Worm (Caenorhabditis elegans) whole organism, young adult: ENCODE measurements around the gene hrg-2.
A peak's percentile ranks its signal among the peaks of the same experiment; 100 is the strongest.

Source experiments
- B0035.1 ChIP-seq: sonication (generic microtip); optimal IDR thresholded peaks from 2 replicates; lab custom pipeline; 2016; ENCODE audit warnings: missing genetic modification characterization, mild to moderate bottlenecking, missing compliant biosample characterization, missing genotype, missing genetic modification reagents
- F39B2.1 ChIP-seq: fragments of 200-800 bp; sonication (Bioruptor generic); IDR thresholded peaks from 2 replicates; pipeline ENCODE4 v1.3.6; 2022; ENCODE audit warnings: missing genetic modification reagents, missing genetic modification characterization, missing compliant biosample characterization
- F49E8.2 ChIP-seq: sonication (generic microtip); optimal IDR thresholded peaks from 3 replicates; lab custom pipeline; 2017; ENCODE audit warnings: missing genetic modification characterization, mild to moderate bottlenecking, missing compliant biosample characterization, antibody characterized with exemption, moderate library complexity; ENCODE audit not compliant: insufficient read depth
- F55B11.4 ChIP-seq: sonication (generic microtip); optimal IDR thresholded peaks from 2 replicates; lab custom pipeline; 2016; ENCODE audit warnings: missing compliant biosample characterization, missing genetic modification characterization, borderline replicate concordance; ENCODE audit not compliant: insufficient read depth
- F57A8.1 ChIP-seq: fragments of 200-800 bp; sonication (Bioruptor generic); optimal IDR thresholded peaks from 2 replicates; lab custom pipeline; 2018; ENCODE audit warnings: mild to moderate bottlenecking, missing genetic modification characterization, moderate library complexity, missing compliant biosample characterization
- T07F8.4 ChIP-seq: sonication (generic microtip); optimal IDR thresholded peaks from 2 replicates; lab custom pipeline; 2016; ENCODE audit warnings: mild to moderate bottlenecking, missing genetic modification characterization, moderate library complexity, missing compliant biosample characterization
- T26A5.8 ChIP-seq: sonication (generic microtip); optimal IDR thresholded peaks from 2 replicates; lab custom pipeline; 2016; ENCODE audit warnings: missing genetic modification characterization, missing compliant biosample characterization
- Y53F4B.3 ChIP-seq: fragments of 200-800 bp; sonication (Bioruptor generic); IDR thresholded peaks from 2 replicates; pipeline ENCODE4 v1.3.6; 2022; ENCODE audit warnings: missing genetic modification reagents, missing genetic modification characterization, missing compliant biosample characterization
- Y67H2A.10 ChIP-seq: fragments of 200-800 bp; sonication (Bioruptor generic); conservative IDR thresholded peaks from 2 replicates; pipeline ENCODE4 v1.3.6; 2022; ENCODE audit warnings: missing genetic modification reagents, missing genetic modification characterization, missing compliant biosample characterization
- Y79H2A.3 ChIP-seq: fragments of 200-800 bp; sonication (Bioruptor generic); conservative IDR thresholded peaks from 2 replicates; pipeline ENCODE4 v1.3.6; 2022; ENCODE audit warnings: missing genetic modification reagents, missing genetic modification characterization, missing compliant biosample characterization
- aptf-3 ChIP-seq: fragments of 200-800 bp; sonication (Bioruptor generic); IDR thresholded peaks from 2 replicates; pipeline ENCODE4 v1.3.6; 2022; ENCODE audit warnings: missing genetic modification characterization, missing compliant biosample characterization
- ccch-3 ChIP-seq: fragments of 200-800 bp; sonication (Bioruptor generic); optimal IDR thresholded peaks from 2 replicates; lab custom pipeline; 2018; ENCODE audit warnings: mild to moderate bottlenecking, missing genetic modification characterization, missing compliant biosample characterization
- cebp-2 ChIP-seq: fragments of 200-800 bp; sonication (Bioruptor generic); IDR thresholded peaks from 2 replicates; pipeline ENCODE4 v1.3.6; 2022; ENCODE audit warnings: missing genetic modification characterization, missing compliant biosample characterization
- dpff-1 ChIP-seq: sonication (generic microtip); optimal IDR thresholded peaks from 2 replicates; lab custom pipeline; 2017; ENCODE audit warnings: mild to moderate bottlenecking, missing genetic modification characterization, missing compliant biosample characterization
- dpl-1 ChIP-seq: fragments of 150-350 bp; optimal IDR thresholded peaks from 2 replicates; lab custom pipeline; 2014; ENCODE audit warnings: missing biosample characterization, missing genetic modification reagents, missing genetic modification characterization
- egrh-3 ChIP-seq: fragments of 200-800 bp; sonication (Bioruptor generic); IDR thresholded peaks from 2 replicates; pipeline ENCODE4 v1.3.6; 2022; ENCODE audit warnings: missing genetic modification reagents, missing genetic modification characterization, missing compliant biosample characterization
- ets-4 ChIP-seq: fragments of 200-800 bp; sonication (Bioruptor generic); optimal IDR thresholded peaks from 2 replicates; lab custom pipeline; 2018; ENCODE audit warnings: mild to moderate bottlenecking, missing genetic modification characterization, missing compliant biosample characterization
- fkh-3 ChIP-seq: sonication (generic microtip); optimal IDR thresholded peaks from 2 replicates; lab custom pipeline; 2016; ENCODE audit warnings: mild to moderate bottlenecking, missing genetic modification characterization, missing compliant biosample characterization
- gei-17 ChIP-seq: fragments of 200-800 bp; sonication (Bioruptor generic); optimal IDR thresholded peaks from 2 replicates; lab custom pipeline; 2018; ENCODE audit warnings: mild to moderate bottlenecking, missing genetic modification characterization, missing compliant biosample characterization
- hmg-20 ChIP-seq: fragments of 200-800 bp; sonication (Bioruptor generic); IDR thresholded peaks from 2 replicates; pipeline ENCODE4 v1.3.6; 2022; ENCODE audit warnings: missing genetic modification reagents, missing genetic modification characterization, missing compliant biosample characterization
- let-526 ChIP-seq: fragments of 200-800 bp; sonication (Bioruptor generic); IDR thresholded peaks from 2 replicates; pipeline ENCODE4 v1.3.6; 2022; ENCODE audit warnings: missing genetic modification reagents, missing genetic modification characterization, missing compliant biosample characterization
- lir-1 ChIP-seq: fragments of 200-800 bp; sonication (Bioruptor generic); conservative IDR thresholded peaks from 2 replicates; pipeline ENCODE4 v1.3.6; 2022; ENCODE audit warnings: missing genetic modification reagents, missing genetic modification characterization, missing compliant biosample characterization
- lsy-27 ChIP-seq: sonication (generic microtip); optimal IDR thresholded peaks from 2 replicates; lab custom pipeline; 2017; ENCODE audit warnings: missing genetic modification characterization, mild to moderate bottlenecking, missing compliant biosample characterization, antibody characterized with exemption, missing genotype, borderline replicate concordance; ENCODE audit not compliant: insufficient read depth
- nfya-2 ChIP-seq: fragments of 200-800 bp; sonication (Bioruptor generic); IDR thresholded peaks from 2 replicates; pipeline ENCODE4 v1.3.6; 2022; ENCODE audit warnings: missing genetic modification reagents, missing genetic modification characterization, missing compliant biosample characterization
- rcor-1 ChIP-seq: fragments of 200-800 bp; sonication (Bioruptor generic); IDR thresholded peaks from 2 replicates; pipeline ENCODE4 v1.3.6; 2022; ENCODE audit warnings: missing genetic modification reagents, missing genetic modification characterization, missing compliant biosample characterization
- rec-8 ChIP-seq, 2 experiments: sonication (generic microtip); optimal IDR thresholded peaks; 2 replicates each; lab custom pipeline; 2016; ENCODE audit warnings: mild to moderate bottlenecking in 2 of 2, missing genetic modification characterization in 2 of 2, missing genetic modification reagents in 2 of 2, missing genotype in 2 of 2, missing biosample characterization in 1 of 2, missing compliant biosample characterization in 1 of 2, moderate library complexity in 1 of 2
- repo-1 ChIP-seq: sonication (generic microtip); optimal IDR thresholded peaks from 2 replicates; lab custom pipeline; 2017; ENCODE audit warnings: mild to moderate bottlenecking, missing genetic modification characterization, missing compliant biosample characterization
- sdz-38 ChIP-seq: sonication (generic microtip); optimal IDR thresholded peaks from 2 replicates; lab custom pipeline; 2016; ENCODE audit warnings: missing genotype, missing genetic modification characterization, missing compliant biosample characterization
- sea-2 ChIP-seq: fragments of 200-800 bp; sonication (Bioruptor generic); IDR thresholded peaks from 2 replicates; pipeline ENCODE4 v1.3.6; 2022; ENCODE audit warnings: missing genetic modification characterization, missing compliant biosample characterization
- snpc-3.4 ChIP-seq: sonication (generic microtip); optimal IDR thresholded peaks from 2 replicates; lab custom pipeline; 2017; ENCODE audit warnings: missing genetic modification characterization, mild to moderate bottlenecking, missing compliant biosample characterization, antibody characterized with exemption, moderate library complexity, missing genotype, missing genetic modification reagents
- somi-1 ChIP-seq: fragments of 200-800 bp; sonication (Bioruptor generic); optimal IDR thresholded peaks from 2 replicates; lab custom pipeline; 2018; ENCODE audit warnings: mild to moderate bottlenecking, missing genetic modification characterization, missing compliant biosample characterization
- unc-62 ChIP-seq: fragments of 150-350 bp; optimal IDR thresholded peaks from 2 replicates; lab custom pipeline; 2014; ENCODE audit warnings: missing biosample characterization, missing genetic modification reagents, missing genetic modification characterization
- ztf-18 ChIP-seq: sonication (generic microtip); optimal IDR thresholded peaks from 2 replicates; lab custom pipeline; 2016; ENCODE audit warnings: missing genotype, mild to moderate bottlenecking, missing genetic modification characterization, missing compliant biosample characterization
- ztf-25 ChIP-seq: fragments of 200-800 bp; sonication (Bioruptor generic); IDR thresholded peaks from 2 replicates; pipeline ENCODE4 v1.3.6; 2022; ENCODE audit warnings: missing genetic modification reagents, missing genetic modification characterization, missing compliant biosample characterization

hrg-2 gene

DNA sequence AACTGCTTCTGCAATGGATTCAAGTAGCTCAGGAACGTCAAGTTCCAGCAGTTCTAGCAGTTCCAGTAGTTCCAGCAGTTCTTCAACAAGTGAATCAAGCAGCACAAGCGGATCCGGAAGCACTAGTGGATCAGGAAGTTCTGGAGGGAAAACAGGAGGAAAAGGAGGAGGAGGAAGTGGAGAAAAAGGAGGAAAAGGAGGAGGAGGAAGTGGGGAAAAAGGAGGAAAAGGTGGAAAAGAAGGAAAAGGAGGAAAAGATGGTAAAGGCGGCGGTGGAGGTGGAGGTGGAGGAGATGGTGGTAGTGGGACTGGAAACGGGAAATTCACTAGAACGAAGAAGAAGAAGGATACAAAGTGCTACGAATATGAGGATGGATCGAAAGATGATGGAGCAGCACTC lies 3.8 kb downstream of the hrg-2 start:
- no peak for TF ChIP-seq sea-2 (GFP tag; lab: Robert Waterston, UW)
- TF ChIP-seq egrh-3 (GFP tag; lab: Robert Waterston, UW) = peak; percentile 49
- TF ChIP-seq gei-17 (GFP tag; lab: Kevin White, UChicago) = peak; percentile 20
- no peak for TF ChIP-seq let-526 (GFP tag; lab: Robert Waterston, UW)
- TF ChIP-seq Y79H2A.3 (GFP tag; lab: Robert Waterston, UW) = no peak

DNA sequence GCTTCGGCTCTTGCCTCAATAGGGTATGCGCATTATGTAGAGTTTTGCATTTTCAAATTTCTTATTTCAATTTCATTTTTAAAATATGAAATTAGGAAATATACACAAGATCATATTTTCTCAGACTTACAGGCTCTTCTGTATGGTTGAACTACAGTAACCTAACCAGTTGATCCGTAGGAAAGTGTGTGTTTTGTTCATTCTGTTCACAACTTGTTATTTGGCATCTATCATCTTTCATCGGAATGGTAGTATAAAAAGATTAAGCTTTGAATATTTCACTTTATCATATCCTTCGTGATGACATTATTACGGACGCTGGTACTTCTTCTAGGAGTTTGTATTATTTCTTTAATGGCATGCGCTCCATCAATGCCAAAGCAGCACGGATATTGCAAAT lies 4.4 kb downstream of the hrg-2 start, which contains the start of gene K01D12.10:
Gene K01D12.10 (plus strand): TSS at position 301 of the 400 bp plus-strand sequence.
- TF ChIP-seq sea-2 (GFP tag; lab: Robert Waterston, UW) (no peak), F55B11.4 (no peak)

DNA sequence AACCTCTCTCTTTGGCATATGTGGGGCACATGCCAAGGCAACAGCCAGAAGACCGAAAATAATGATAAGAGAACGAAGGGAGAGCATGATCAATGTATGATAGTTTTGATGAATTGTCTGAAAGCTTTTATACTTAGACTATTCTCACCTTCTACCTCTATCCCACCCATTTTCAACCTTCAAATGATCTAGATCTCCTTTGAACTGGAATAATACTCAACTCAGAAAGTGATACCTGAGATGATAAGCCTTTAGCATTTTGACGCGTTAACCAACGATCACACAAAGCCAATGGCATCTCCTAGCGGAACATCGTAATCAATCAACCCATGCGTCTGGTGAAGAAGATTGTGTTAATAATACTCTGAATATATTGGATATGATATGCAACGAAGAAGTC lies 5.8 kb downstream of the hrg-2 start, which contains the start of gene K01D12.9:
Gene K01D12.9 (minus strand): TSS at position 101 of the 400 bp plus-strand sequence.
- TF ChIP-seq rec-8 (tag; optimal IDR thresholded peaks at IDR 0.05; lab: Kevin White, UChicago) (no peak), T26A5.8 (tag; lab: Kevin White, UChicago) (no peak), unc-62 (no peak), dpff-1 (tag; lab: Kevin White, UChicago) (no peak), nfya-2 (GFP tag; lab: Robert Waterston, UW) (no peak), Y53F4B.3 (GFP tag; lab: Robert Waterston, UW) (no peak), ztf-25 (GFP tag; lab: Robert Waterston, UW) (no peak), F39B2.1 (GFP tag; lab: Robert Waterston, UW) (no peak), B0035.1 (tag; lab: Kevin White, UChicago) (no peak), lsy-27 (tag; lab: Kevin White, UChicago) (no peak), T07F8.4 (tag; lab: Kevin White, UChicago) (no peak), Y79H2A.3 (GFP tag; lab: Robert Waterston, UW) (no peak), rcor-1 (no peak), Y67H2A.10 (GFP tag; lab: Robert Waterston, UW) (no peak)

DNA sequence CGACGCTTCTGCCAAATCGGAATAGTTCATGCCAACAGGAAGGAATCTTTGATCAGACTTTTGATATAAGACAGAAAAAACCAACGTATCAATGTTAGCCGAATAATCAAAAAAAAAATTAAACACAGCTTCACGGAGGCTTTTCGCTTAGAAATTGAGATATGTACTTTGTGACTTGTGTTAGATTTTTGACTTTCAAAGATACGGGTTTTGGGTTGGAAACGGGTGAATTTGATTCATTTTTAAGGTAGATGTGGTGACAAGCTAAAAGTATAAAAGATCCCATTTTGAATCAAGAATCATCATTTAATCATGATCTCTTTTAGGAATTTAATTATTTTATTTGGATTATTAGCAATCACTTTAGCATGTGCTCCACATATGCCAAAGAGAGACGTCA lies 8.0 kb downstream of the hrg-2 start, which contains the start of gene K01D12.8:
Gene K01D12.8 (plus strand): TSS at position 301 of the 400 bp plus-strand sequence.
- TF ChIP-seq F49E8.2 (no peak), hmg-20 (GFP tag; lab: Robert Waterston, UW) (no peak), somi-1 (no peak), dpl-1 (GFP tag; lab: Kevin White, UChicago) (no peak), sdz-38 (tag; lab: Kevin White, UChicago) (no peak), cebp-2 (GFP tag; lab: Robert Waterston, UW) (no peak), repo-1 (no peak), aptf-3 (GFP tag; lab: Robert Waterston, UW) (no peak), lir-1 (GFP tag; lab: Robert Waterston, UW) (no peak), F57A8.1 (GFP tag; lab: Kevin White, UChicago) (no peak), Y67H2A.10 (GFP tag; lab: Robert Waterston, UW) (no peak), ccch-3 (GFP tag; lab: Kevin White, UChicago) (no peak), ztf-18 (tag; lab: Kevin White, UChicago) (no peak), ets-4 (GFP tag; lab: Kevin White, UChicago) (no peak), snpc-3.4 (tag; lab: Kevin White, UChicago) (no peak), let-526 (GFP tag; lab: Robert Waterston, UW) (no peak), fkh-3 (tag; lab: Kevin White, UChicago) (no peak)
- TF ChIP-seq, all 124 proteins: peak for 0
